Fruit fly (Drosophila melanogaster) whole organism, pupa: ENCODE measurements around the gene Cyp6d5.

Experiments used
- CG10348 ChIP-seq: fragments of 200-800 bp; sonication (Bioruptor generic); IDR thresholded peaks from 2 replicates; pipeline ENCODE4 v1.3.6; 2022; ENCODE audit warnings: missing biosample characterization, missing genetic modification characterization
- CG12605 ChIP-seq: fragments of 200-800 bp; sonication (Bioruptor generic); IDR thresholded peaks from 2 replicates; pipeline ENCODE4 v1.3.6; 2022; ENCODE audit warnings: missing biosample characterization, missing genetic modification characterization
- CG13204 ChIP-seq: fragments of 200-800 bp; sonication (Bioruptor generic); optimal IDR thresholded peaks from 2 replicates; lab custom pipeline; 2018; ENCODE audit warnings: missing biosample characterization, mild to moderate bottlenecking, missing genetic modification characterization, moderate library complexity
- CG14655 ChIP-seq: fragments of 200-800 bp; sonication (Bioruptor generic); optimal IDR thresholded peaks from 3 replicates; lab custom pipeline; 2017; ENCODE audit warnings: mild to moderate bottlenecking, missing biosample characterization, missing genetic modification reagents, missing genetic modification characterization
- CG15710 ChIP-seq: fragments of 200-800 bp; sonication (Bioruptor generic); optimal IDR thresholded peaks from 2 replicates; lab custom pipeline; 2018; ENCODE audit warnings: missing biosample characterization, mild to moderate bottlenecking, missing genetic modification characterization, moderate library complexity
- CG17806 ChIP-seq: fragments of 200-800 bp; sonication (Bioruptor generic); optimal IDR thresholded peaks from 2 replicates; lab custom pipeline; 2018; ENCODE audit warnings: missing biosample characterization, mild to moderate bottlenecking, missing genetic modification characterization, moderate library complexity
- CG32121 ChIP-seq: fragments of 200-800 bp; sonication (Bioruptor generic); IDR thresholded peaks from 2 replicates; pipeline ENCODE4 v1.3.6; 2022; ENCODE audit warnings: missing biosample characterization, missing genetic modification characterization
- CG34367 ChIP-seq: fragments of 200-800 bp; sonication (Bioruptor generic); optimal IDR thresholded peaks from 2 replicates; lab custom pipeline; 2018; ENCODE audit warnings: missing biosample characterization, mild to moderate bottlenecking, missing genetic modification characterization
- CG4496 ChIP-seq: fragments of 200-800 bp; sonication (Bioruptor generic); IDR thresholded peaks from 3 replicates; pipeline ENCODE4 v1.3.6; 2022; ENCODE audit warnings: missing biosample characterization, missing genetic modification characterization
- CG8159 ChIP-seq: fragments of 200-800 bp; sonication (Bioruptor generic); optimal IDR thresholded peaks from 3 replicates; lab custom pipeline; 2018; ENCODE audit warnings: missing biosample characterization, mild to moderate bottlenecking, missing genetic modification characterization, moderate library complexity
- CG8301 ChIP-seq: fragments of 200-800 bp; sonication (Bioruptor generic); optimal IDR thresholded peaks from 2 replicates; lab custom pipeline; 2018; ENCODE audit warnings: missing biosample characterization, mild to moderate bottlenecking, missing genetic modification characterization
- CG9948 ChIP-seq: fragments of 200-800 bp; sonication (Bioruptor generic); optimal IDR thresholded peaks from 2 replicates; lab custom pipeline; 2018; ENCODE audit warnings: missing biosample characterization, mild to moderate bottlenecking, missing genetic modification characterization, moderate library complexity
- D1 ChIP-seq: fragments of 200-800 bp; sonication (Bioruptor generic); optimal IDR thresholded peaks from 2 replicates; lab custom pipeline; 2018; ENCODE audit warnings: missing biosample characterization, mild to moderate bottlenecking, missing genetic modification characterization, moderate library complexity
- EcR ChIP-seq: fragments of 200-800 bp; sonication (Bioruptor generic); optimal IDR thresholded peaks from 3 replicates; lab custom pipeline; 2019; ENCODE audit warnings: missing biosample characterization, missing genetic modification characterization, mild to moderate bottlenecking, moderate library complexity, missing genetic modification reagents
- Ets98B ChIP-seq: fragments of 200-800 bp; sonication (Bioruptor generic); IDR thresholded peaks from 2 replicates; pipeline ENCODE4 v1.3.6; 2022; ENCODE audit warnings: missing biosample characterization, missing genetic modification characterization
- Pif1A ChIP-seq: fragments of 200-800 bp; sonication (Bioruptor generic); optimal IDR thresholded peaks from 3 replicates; lab custom pipeline; 2016; ENCODE audit warnings: missing biosample characterization, missing genetic modification characterization
- Pif1B ChIP-seq: fragments of 200-800 bp; sonication (Bioruptor generic); optimal IDR thresholded peaks from 3 replicates; lab custom pipeline; 2016; ENCODE audit warnings: missing biosample characterization, missing genetic modification characterization
- Snoo ChIP-seq: fragments of 200-800 bp; sonication (Bioruptor generic); optimal IDR thresholded peaks from 3 replicates; lab custom pipeline; 2017; ENCODE audit warnings: missing biosample characterization, mild to moderate bottlenecking, missing genetic modification characterization, inconsistent platforms
- fd96Ca ChIP-seq: fragments of 200-800 bp; sonication (Bioruptor generic); IDR thresholded peaks from 3 replicates; pipeline ENCODE4 v1.3.6; 2022; ENCODE audit warnings: missing biosample characterization, missing genetic modification characterization
- gl ChIP-seq: fragments of 200-800 bp; sonication (Bioruptor generic); optimal IDR thresholded peaks from 2 replicates; lab custom pipeline; 2018; ENCODE audit warnings: missing biosample characterization, mild to moderate bottlenecking, missing genetic modification characterization
- rn ChIP-seq: fragments of 200-800 bp; sonication (Bioruptor generic); IDR thresholded peaks from 2 replicates; pipeline ENCODE4 v1.3.6; 2022; ENCODE audit warnings: missing biosample characterization, missing genetic modification characterization

The Cyp6d5 gene

dm6 chr3R:14055944-14056319, 26.9 kb downstream of the Cyp6d5 start:
- TF ChIP-seq CG34367 (tag; lab: Kevin White, UChicago) = no peak
- TF ChIP-seq CG32121 (GFP tag; lab: Robert Waterston, UW) = 0 out of 2 replicates have a peak, but pooled peaks have one; percentile 43
- TF ChIP-seq CG10348 (GFP tag; lab: Robert Waterston, UW) = no peak
- TF ChIP-seq CG14655 = no peak
- no peak for TF ChIP-seq CG13204 (GFP tag; lab: Kevin White, UChicago)
- TF ChIP-seq CG12605 (GFP tag; lab: Robert Waterston, UW) = peak; percentile 34
- peak; percentile 63 for TF ChIP-seq EcR (GFP tag; lab: Kevin White, UChicago)
- no peak for TF ChIP-seq CG8159
- TF ChIP-seq Pif1A = no peak
- TF ChIP-seq fd96Ca = peak; percentile 71; the same call in 1 of the 3 replicates
- TF ChIP-seq Pif1B (GFP tag; lab: Kevin White, UChicago) = no peak
- TF ChIP-seq Ets98B (GFP tag; lab: Robert Waterston, UW) = peak; percentile 37; the same call in 1 of the 2 replicates
- TF ChIP-seq rn (GFP tag; lab: Robert Waterston, UW) = no peak
- no peak for TF ChIP-seq CG9948 (tag; lab: Kevin White, UChicago)
- TF ChIP-seq CG8301 = no peak
- TF ChIP-seq Snoo (tag; lab: Kevin White, UChicago) = no peak
- TF ChIP-seq CG4496 = no peak
- no peak for TF ChIP-seq CG17806 (tag; lab: Kevin White, UChicago)
- TF ChIP-seq gl (tag; lab: Kevin White, UChicago) = no peak
- TF ChIP-seq CG15710 (tag; lab: Kevin White, UChicago) = no peak
- TF ChIP-seq D1 (tag; lab: Kevin White, UChicago) = no peak

DNA sequence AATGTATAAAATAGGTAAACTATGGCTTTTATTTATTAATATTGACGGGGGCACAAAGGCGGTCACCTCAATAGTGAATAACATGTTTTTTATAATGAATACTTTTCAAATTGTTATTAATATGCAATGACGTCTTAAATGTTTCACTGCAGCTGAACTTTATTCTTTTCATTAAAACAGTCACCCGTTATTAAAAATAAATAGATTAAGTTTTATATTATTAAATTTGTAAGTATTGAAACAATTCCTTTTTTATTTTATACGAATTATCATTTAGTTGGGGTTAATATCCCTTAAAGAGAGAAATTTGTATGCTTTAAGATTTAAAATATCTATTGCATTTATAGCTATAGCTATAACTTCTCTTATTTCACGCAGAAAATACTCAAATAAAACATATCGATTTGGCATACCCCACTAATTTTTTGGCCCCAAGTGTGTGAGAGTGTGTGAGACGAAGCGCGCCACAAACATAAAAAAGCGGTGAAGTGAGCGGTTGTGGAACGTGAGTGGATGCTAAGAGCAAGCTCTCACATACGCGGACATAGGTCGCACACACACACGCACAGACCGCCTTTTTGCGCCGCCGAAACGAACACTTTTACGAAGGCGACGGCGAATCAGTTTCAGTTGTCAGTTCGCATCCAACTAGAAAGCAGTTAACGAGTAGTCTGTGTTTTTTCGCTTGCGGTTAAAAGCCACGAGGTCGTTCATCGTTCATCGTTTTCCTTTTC, 27.5 kb downstream of the Cyp6d5 start, which contains the start of gene foxo:
TSS of gene foxo (plus strand) at position 626 of the 734 bp plus-strand sequence.
- TF ChIP-seq CG8159 = peak; percentile 76
- peak; percentile 39 for TF ChIP-seq CG13204 (GFP tag; lab: Kevin White, UChicago)
- TF ChIP-seq CG15710 (tag; lab: Kevin White, UChicago) = peak; percentile 74
- TF ChIP-seq CG9948 (tag; lab: Kevin White, UChicago) = peak; percentile 66
- peak; percentile 47 for TF ChIP-seq CG34367 (tag; lab: Kevin White, UChicago)
- TF ChIP-seq gl (tag; lab: Kevin White, UChicago) = no peak
- TF ChIP-seq CG8301 = peak; percentile 66
- TF ChIP-seq CG12605 (GFP tag; lab: Robert Waterston, UW) = peak; percentile 62; the same call in 1 of the 2 replicates
- TF ChIP-seq fd96Ca = no peak; the same call in 1 of the 3 replicates
- peak; percentile 60; the same call in 1 of the 2 replicates for TF ChIP-seq CG32121 (GFP tag; lab: Robert Waterston, UW)
- TF ChIP-seq CG4496 = peak; percentile 70; the same call in 1 of the 3 replicates
- TF ChIP-seq CG14655 = peak; percentile 70
- TF ChIP-seq Pif1B (GFP tag; lab: Kevin White, UChicago) = peak; percentile 43
- peak; percentile 43 for TF ChIP-seq EcR (GFP tag; lab: Kevin White, UChicago)
- TF ChIP-seq Ets98B (GFP tag; lab: Robert Waterston, UW) = peak; percentile 43
- TF ChIP-seq Pif1A = peak; percentile 54
- TF ChIP-seq D1 (tag; lab: Kevin White, UChicago) = peak; percentile 69
- TF ChIP-seq rn (GFP tag; lab: Robert Waterston, UW) = no peak
- TF ChIP-seq CG17806 (tag; lab: Kevin White, UChicago) = peak; percentile 66
- TF ChIP-seq Snoo (tag; lab: Kevin White, UChicago) = peak; percentile 59
- no peak for TF ChIP-seq CG10348 (GFP tag; lab: Robert Waterston, UW)

- TF ChIP-seq CG12605 (GFP tag; lab: Robert Waterston, UW) = 0 out of 2 replicates have a peak, but pooled peaks have one; percentile 28
- TF ChIP-seq Pif1A = no peak
- TF ChIP-seq CG8301 = no peak
- peak; percentile 57 for TF ChIP-seq Pif1B (GFP tag; lab: Kevin White, UChicago)
These were observed 28.3 kb downstream of the Cyp6d5 start for dm6 chr3R:14057132-14057855.

dm6 chr3R:14058531-14059431, 29.8 kb downstream of the Cyp6d5 start:
- no peak for TF ChIP-seq CG13204 (GFP tag; lab: Kevin White, UChicago)
- no peak for TF ChIP-seq D1 (tag; lab: Kevin White, UChicago)
- TF ChIP-seq CG10348 (GFP tag; lab: Robert Waterston, UW) = no peak
- TF ChIP-seq CG32121 (GFP tag; lab: Robert Waterston, UW) = no peak
- no peak for TF ChIP-seq Ets98B (GFP tag; lab: Robert Waterston, UW)
- TF ChIP-seq CG14655 = no peak
- no peak for TF ChIP-seq CG34367 (tag; lab: Kevin White, UChicago)
- TF ChIP-seq CG8159 = no peak
- no peak for TF ChIP-seq CG12605 (GFP tag; lab: Robert Waterston, UW)
- no peak for TF ChIP-seq CG4496
- no peak for TF ChIP-seq CG17806 (tag; lab: Kevin White, UChicago)
- TF ChIP-seq Snoo (tag; lab: Kevin White, UChicago) = no peak
- TF ChIP-seq CG8301 = no peak
- no peak for TF ChIP-seq CG9948 (tag; lab: Kevin White, UChicago)
- TF ChIP-seq Pif1A = no peak
- TF ChIP-seq EcR (GFP tag; lab: Kevin White, UChicago) = no peak
- TF ChIP-seq Pif1B (GFP tag; lab: Kevin White, UChicago) = no peak
- no peak for TF ChIP-seq fd96Ca
